Fruit fly (Drosophila melanogaster) whole organism, embryonic: ENCODE measurements around the gene CG13920.

ENCODE experiments used
- Bgb ChIP-seq: fragments of 200-800 bp; sonication (Bioruptor generic); IDR thresholded peaks from 2 replicates; pipeline ENCODE4 v1.3.6; 2022; ENCODE audit warnings: missing biosample characterization, missing genetic modification characterization; ENCODE audit not compliant: partially characterized antibody
- CG10366 ChIP-seq: fragments of 200-800 bp; sonication (Bioruptor generic); IDR thresholded peaks from 2 replicates; pipeline ENCODE4 v1.3.6; 2022; ENCODE audit warnings: missing biosample characterization, missing genetic modification characterization
- CG12104 ChIP-seq: fragments of 200-800 bp; sonication (Bioruptor generic); optimal IDR thresholded peaks from 3 replicates; lab custom pipeline; 2016; ENCODE audit warnings: missing biosample characterization, missing genetic modification characterization
- CG1603 ChIP-seq: fragments of 200-800 bp; sonication (Bioruptor generic); optimal IDR thresholded peaks from 2 replicates; lab custom pipeline; 2019; ENCODE audit warnings: missing biosample characterization, mild to moderate bottlenecking, missing genetic modification characterization, moderate library complexity
- CG16779 ChIP-seq: fragments of 200-800 bp; sonication (Bioruptor generic); IDR thresholded peaks from 2 replicates; pipeline ENCODE4 v1.3.6; 2022; ENCODE audit warnings: missing biosample characterization, missing genetic modification characterization
- CG17186 ChIP-seq: fragments of 200-800 bp; sonication (Bioruptor generic); optimal IDR thresholded peaks from 3 replicates; lab custom pipeline; 2017; ENCODE audit warnings: missing biosample characterization, missing genetic modification reagents, missing genetic modification characterization
- CG18599 ChIP-seq: fragments of 200-800 bp; sonication (Bioruptor generic); optimal IDR thresholded peaks from 3 replicates; lab custom pipeline; 2017; ENCODE audit warnings: missing biosample characterization, missing genetic modification characterization, mild to moderate bottlenecking, moderate library complexity, missing genetic modification reagents
- CG2116 ChIP-seq: fragments of 200-800 bp; sonication (Bioruptor generic); optimal IDR thresholded peaks from 3 replicates; lab custom pipeline; 2018; ENCODE audit warnings: missing biosample characterization, mild to moderate bottlenecking, missing genetic modification characterization
- CG2120 ChIP-seq: fragments of 200-800 bp; sonication (Bioruptor generic); optimal IDR thresholded peaks from 3 replicates; lab custom pipeline; 2016; ENCODE audit warnings: missing biosample characterization, missing genetic modification characterization
- CG30403 ChIP-seq: fragments of 200-800 bp; sonication (Bioruptor generic); optimal IDR thresholded peaks from 3 replicates; lab custom pipeline; 2016; ENCODE audit warnings: missing biosample characterization, missing genetic modification characterization
- CG3065 ChIP-seq: fragments of 200-800 bp; sonication (Bioruptor generic); optimal IDR thresholded peaks from 2 replicates; lab custom pipeline; 2016; ENCODE audit warnings: missing biosample characterization, missing genetic modification characterization
- CG32772 ChIP-seq: fragments of 200-800 bp; sonication (Bioruptor generic); IDR thresholded peaks from 2 replicates; pipeline ENCODE4 v1.3.6; 2022; ENCODE audit warnings: missing biosample characterization, missing genetic modification characterization
- CG3847 ChIP-seq: fragments of 200-800 bp; sonication (Bioruptor generic); IDR thresholded peaks from 2 replicates; pipeline ENCODE4 v1.3.6; 2022; ENCODE audit warnings: missing biosample characterization, missing genetic modification characterization
- CG3995 ChIP-seq: fragments of 200-800 bp; sonication (Bioruptor generic); optimal IDR thresholded peaks from 3 replicates; lab custom pipeline; 2016; ENCODE audit warnings: missing biosample characterization, missing genetic modification characterization
- CG42726 ChIP-seq: fragments of 200-800 bp; sonication (Bioruptor generic); IDR thresholded peaks from 2 replicates; pipeline ENCODE4 v1.3.6; 2022; ENCODE audit warnings: missing biosample characterization, missing genetic modification characterization; ENCODE audit not compliant: partially characterized antibody
- CG6689 ChIP-seq: fragments of 200-800 bp; sonication (Bioruptor generic); IDR thresholded peaks from 2 replicates; pipeline ENCODE4 v1.3.6; 2022; ENCODE audit warnings: missing biosample characterization, missing genetic modification characterization
- CG7556 ChIP-seq: fragments of 200-800 bp; sonication (Bioruptor generic); optimal IDR thresholded peaks from 2 replicates; lab custom pipeline; 2017; ENCODE audit warnings: missing biosample characterization, mild to moderate bottlenecking, missing genetic modification characterization
- CG7786 ChIP-seq: fragments of 200-800 bp; sonication (Bioruptor generic); optimal IDR thresholded peaks from 2 replicates; lab custom pipeline; 2016; ENCODE audit warnings: missing biosample characterization, missing genetic modification characterization
- CG9932 ChIP-seq: fragments of 200-800 bp; sonication (Bioruptor generic); IDR thresholded peaks from 2 replicates; pipeline ENCODE4 v1.3.6; 2022; ENCODE audit warnings: missing biosample characterization, missing genetic modification characterization
- CoRest ChIP-seq: fragments of 200-800 bp; sonication (Bioruptor generic); optimal IDR thresholded peaks from 3 replicates; lab custom pipeline; 2018; ENCODE audit warnings: missing biosample characterization, mild to moderate bottlenecking, missing genetic modification characterization, moderate library complexity
- D19B ChIP-seq: fragments of 200-800 bp; sonication (Bioruptor generic); optimal IDR thresholded peaks from 2 replicates; lab custom pipeline; 2017; ENCODE audit warnings: missing biosample characterization, mild to moderate bottlenecking, missing genetic modification characterization
- Dfd ChIP-seq, 2 experiments: fragments of >200 bp; optimal IDR thresholded peaks; 2 replicates each; lab custom pipeline; 2017; ENCODE audit warnings: missing biosample characterization in 2 of 2, missing genetic modification characterization in 2 of 2
- Dip3 ChIP-seq: fragments of 200-800 bp; sonication (Bioruptor generic); optimal IDR thresholded peaks from 3 replicates; lab custom pipeline; 2016; ENCODE audit warnings: missing biosample characterization, missing genetic modification characterization
- E2f1 ChIP-seq: fragments of 200-800 bp; sonication (Bioruptor generic); IDR thresholded peaks from 2 replicates; pipeline ENCODE4 v1.3.6; 2022; ENCODE audit warnings: missing biosample characterization, missing genetic modification characterization
- E2f2 ChIP-seq: fragments of 200-800 bp; sonication (Bioruptor generic); IDR thresholded peaks from 2 replicates; pipeline ENCODE4 v1.3.6; 2022; ENCODE audit warnings: missing biosample characterization, missing genetic modification characterization
- HHEX ChIP-seq: fragments of 200-800 bp; sonication (Bioruptor generic); optimal IDR thresholded peaks from 3 replicates; lab custom pipeline; 2017; ENCODE audit warnings: missing biosample characterization, mild to moderate bottlenecking, missing genetic modification characterization, missing genetic modification reagents
- HLH3B ChIP-seq: fragments of 200-800 bp; sonication (Bioruptor generic); IDR thresholded peaks from 2 replicates; pipeline ENCODE4 v1.3.6; 2022; ENCODE audit warnings: missing biosample characterization, missing genetic modification characterization
- Hr51 ChIP-seq, 2 experiments: fragments of 200-800 bp; sonication (Bioruptor generic); optimal IDR thresholded peaks; 2 replicates in 1 of 2; 3 replicates in 1 of 2; lab custom pipeline; 2016 to 2018; ENCODE audit warnings: missing biosample characterization in 2 of 2, missing genetic modification characterization in 2 of 2, mild to moderate bottlenecking in 1 of 2, moderate library complexity in 1 of 2
- Meics ChIP-seq: fragments of 200-800 bp; sonication (Bioruptor generic); optimal IDR thresholded peaks from 2 replicates; lab custom pipeline; 2017; ENCODE audit warnings: missing biosample characterization, mild to moderate bottlenecking, missing genetic modification characterization
- PHDP ChIP-seq: fragments of 200-800 bp; sonication (Bioruptor generic); optimal IDR thresholded peaks from 3 replicates; lab custom pipeline; 2018; ENCODE audit warnings: missing biosample characterization, mild to moderate bottlenecking, missing genetic modification characterization, moderate library complexity
- Ptx1 ChIP-seq: fragments of 200-800 bp; sonication (Bioruptor generic); IDR thresholded peaks from 2 replicates; pipeline ENCODE4 v1.3.6; 2022; ENCODE audit warnings: missing biosample characterization, missing genetic modification characterization
- Rfx ChIP-seq: fragments of 200-800 bp; sonication (Bioruptor generic); IDR thresholded peaks from 2 replicates; pipeline ENCODE4 v1.3.6; 2022; ENCODE audit warnings: missing biosample characterization, missing genetic modification characterization
- Sox102F ChIP-seq: fragments of 200-800 bp; sonication (Bioruptor generic); optimal IDR thresholded peaks from 2 replicates; lab custom pipeline; 2018; ENCODE audit warnings: missing biosample characterization, mild to moderate bottlenecking, missing genetic modification characterization, moderate library complexity
- Sry-δ ChIP-seq: fragments of 200-800 bp; sonication (Bioruptor generic); optimal IDR thresholded peaks from 2 replicates; lab custom pipeline; 2016; ENCODE audit warnings: missing biosample characterization, missing genetic modification characterization
- chm ChIP-seq: fragments of 200-800 bp; sonication (Bioruptor generic); IDR thresholded peaks from 2 replicates; pipeline ENCODE4 v1.3.6; 2022; ENCODE audit warnings: missing biosample characterization, missing genetic modification characterization
- ci ChIP-seq: fragments of 200-800 bp; sonication (Bioruptor generic); IDR thresholded peaks from 3 replicates; pipeline ENCODE4 v1.3.6; 2022; ENCODE audit warnings: missing biosample characterization, missing genetic modification characterization
- dati ChIP-seq: fragments of 200-800 bp; sonication (Bioruptor generic); IDR thresholded peaks from 2 replicates; pipeline ENCODE4 v1.3.6; 2022; ENCODE audit warnings: missing biosample characterization, missing genetic modification characterization
- dpn ChIP-seq, 2 experiments: fragments of 200-800 bp; sonication (Bioruptor generic); optimal IDR thresholded peaks; 3 replicates each; lab custom pipeline; 2016; ENCODE audit warnings: missing biosample characterization in 2 of 2, missing genetic modification characterization in 2 of 2
- esg ChIP-seq: fragments of 200-800 bp; sonication (Bioruptor generic); conservative IDR thresholded peaks from 2 replicates; pipeline ENCODE4 v1.3.6; 2022; ENCODE audit warnings: missing biosample characterization, missing genetic modification characterization
- ewg ChIP-seq: fragments of 200-800 bp; sonication (Bioruptor generic); optimal IDR thresholded peaks from 3 replicates; lab custom pipeline; 2017; ENCODE audit warnings: mild to moderate bottlenecking, missing biosample characterization, missing genetic modification reagents, missing genetic modification characterization
- fd96Cb ChIP-seq: fragments of 200-800 bp; sonication (Bioruptor generic); optimal IDR thresholded peaks from 2 replicates; lab custom pipeline; 2018; ENCODE audit warnings: missing biosample characterization, mild to moderate bottlenecking, missing genetic modification characterization, moderate library complexity
- grau ChIP-seq: fragments of 200-800 bp; optimal IDR thresholded peaks from 3 replicates; lab custom pipeline; 2019; ENCODE audit warnings: missing biosample characterization, mild to moderate bottlenecking, missing genetic modification characterization, moderate library complexity
- pan ChIP-seq, 4 experiments: fragments of >200 bp in 3 of 4; fragments of 200-800 bp in 1 of 4; sonication (Bioruptor generic) in 1 of 4; optimal IDR thresholded peaks in 3 of 4; IDR thresholded peaks in 1 of 4; 2 replicates each; pipeline versions ENCODE4 v1.3.6 to Lab custom; 2017 to 2022; ENCODE audit warnings: missing biosample characterization in 2 of 4, missing genetic modification characterization in 2 of 4, mixed read lengths in 1 of 4
- pho ChIP-seq: fragments of 200-800 bp; sonication (Bioruptor generic); optimal IDR thresholded peaks from 2 replicates; lab custom pipeline; 2016; ENCODE audit warnings: missing biosample characterization, missing genetic modification characterization
- pzg ChIP-seq: fragments of 200-800 bp; sonication (Bioruptor generic); optimal IDR thresholded peaks from 3 replicates; lab custom pipeline; 2018; ENCODE audit warnings: missing biosample characterization, mild to moderate bottlenecking, missing genetic modification characterization, moderate library complexity
- row ChIP-seq: fragments of 200-800 bp; sonication (Bioruptor generic); IDR thresholded peaks from 3 replicates; pipeline ENCODE4 v1.3.6; 2022; ENCODE audit warnings: missing biosample characterization, missing genetic modification characterization
- scrt ChIP-seq: fragments of 200-800 bp; sonication (Bioruptor generic); optimal IDR thresholded peaks from 2 replicates; lab custom pipeline; 2018; ENCODE audit warnings: missing biosample characterization, mild to moderate bottlenecking, missing genetic modification characterization, moderate library complexity
- zen2 ChIP-seq: fragments of 200-800 bp; sonication (Bioruptor generic); IDR thresholded peaks from 3 replicates; pipeline ENCODE4 v1.3.6; 2022; ENCODE audit warnings: missing biosample characterization, missing genetic modification characterization; ENCODE audit not compliant: partially characterized antibody

Gene CG13920

dm6 chr3L:1629064-1629777 lies 19.5 kb upstream of the CG13920 start, which contains the start of gene GC:
TSS of gene GC (minus strand) at chr3L:1629301.
- TF ChIP-seq CG6689 (peak; percentile 32; the same call in 1 of the 2 replicates), CG10366 (peak; percentile 24), Dfd (GFP tag; optimal IDR thresholded peaks at IDR 0.05; lab: Kevin White, UChicago) (no peak), pzg (peak; percentile 4), Sox102F (peak; percentile 26), Rfx (GFP tag; lab: Robert Waterston, UW) (0 out of 2 replicates have a peak, but pooled peaks have one; percentile 13), CoRest (tag; lab: Kevin White, UChicago) (peak; percentile 5), CG18599 (peak; percentile 26), Dip3 (GFP tag; lab: Kevin White, UChicago) (peak; percentile 4), dpn (GFP tag; optimal IDR thresholded peaks at IDR 0.05; lab: Kevin White, UChicago) (peak in 1 of 2 experiments; percentile 16), scrt (GFP tag; lab: Kevin White, UChicago) (peak; percentile 97), pan (optimal IDR thresholded peaks at IDR 0.05; lab: Kevin White, UChicago) (no peak), pan (GFP tag; optimal IDR thresholded peaks at IDR 0.05 in 1 of 2, IDR thresholded peaks at IDR 0.05 in 1 of 2) (peak in 1 of 2 experiments; percentile 39), CG3065 (GFP tag; lab: Kevin White, UChicago) (no peak), CG12104 (GFP tag; lab: Kevin White, UChicago) (no peak), CG3995 (GFP tag; lab: Kevin White, UChicago) (no peak), pho (GFP tag; lab: Kevin White, UChicago) (peak; percentile 16), PHDP (tag; lab: Kevin White, UChicago) (no peak), CG42726 (GFP tag; lab: Robert Waterston, UW) (no peak), ci (GFP tag; lab: Robert Waterston, UW) (peak; percentile 39; the same call in 1 of the 3 replicates), CG16779 (GFP tag; lab: Robert Waterston, UW) (peak; percentile 37; the same call in 1 of the 2 replicates), E2f1 (no peak), CG17186 (no peak), zen2 (0 out of 3 replicates have a peak, but pooled peaks have one; percentile 25), CG2120 (GFP tag; lab: Kevin White, UChicago) (peak; percentile 69), CG9932 (GFP tag; lab: Robert Waterston, UW) (peak; percentile 53), CG7556 (GFP tag; lab: Kevin White, UChicago) (peak; percentile 13), CG3847 (GFP tag; lab: Robert Waterston, UW) (0 out of 2 replicates have a peak, but pooled peaks have one; percentile 4), dati (GFP tag; lab: Robert Waterston, UW) (no peak), esg (GFP tag; lab: Robert Waterston, UW) (peak; percentile 32; the same call in 1 of the 2 replicates), Sry-δ (GFP tag; lab: Kevin White, UChicago) (no peak), E2f2 (GFP tag; lab: Robert Waterston, UW) (peak; percentile 27; the same call in 1 of the 2 replicates), CG32772 (GFP tag; lab: Robert Waterston, UW) (peak; percentile 47; the same call in 1 of the 2 replicates), Hr51 (GFP tag; optimal IDR thresholded peaks at IDR 0.05; lab: Kevin White, UChicago) (peak in 1 of 2 experiments; percentile 15), Ptx1 (peak; percentile 42; the same call in 1 of the 2 replicates), fd96Cb (no peak), CG30403 (GFP tag; lab: Kevin White, UChicago) (peak; percentile 15), grau (peak; percentile 26), CG1603 (tag; lab: Kevin White, UChicago) (no peak), HLH3B (GFP tag; lab: Robert Waterston, UW) (peak; percentile 34; the same call in 1 of the 2 replicates), CG7786 (GFP tag; lab: Kevin White, UChicago) (peak; percentile 16), chm (GFP tag; lab: Robert Waterston, UW) (no peak), Meics (GFP tag; lab: Kevin White, UChicago) (no peak), row (GFP tag; lab: Robert Waterston, UW) (peak; percentile 75), CG2116 (GFP tag; lab: Kevin White, UChicago) (no peak), HHEX (GFP tag; lab: Kevin White, UChicago) (no peak), D19B (GFP tag; lab: Kevin White, UChicago) (peak; percentile 60), Bgb (GFP tag; lab: Robert Waterston, UW) (peak; percentile 37; the same call in 1 of the 2 replicates), ewg (GFP tag; lab: Kevin White, UChicago) (peak; percentile 89)
